Fruit fly (Drosophila melanogaster): ENCODE results near the gene CG11598.

The CG11598 gene

DNA sequence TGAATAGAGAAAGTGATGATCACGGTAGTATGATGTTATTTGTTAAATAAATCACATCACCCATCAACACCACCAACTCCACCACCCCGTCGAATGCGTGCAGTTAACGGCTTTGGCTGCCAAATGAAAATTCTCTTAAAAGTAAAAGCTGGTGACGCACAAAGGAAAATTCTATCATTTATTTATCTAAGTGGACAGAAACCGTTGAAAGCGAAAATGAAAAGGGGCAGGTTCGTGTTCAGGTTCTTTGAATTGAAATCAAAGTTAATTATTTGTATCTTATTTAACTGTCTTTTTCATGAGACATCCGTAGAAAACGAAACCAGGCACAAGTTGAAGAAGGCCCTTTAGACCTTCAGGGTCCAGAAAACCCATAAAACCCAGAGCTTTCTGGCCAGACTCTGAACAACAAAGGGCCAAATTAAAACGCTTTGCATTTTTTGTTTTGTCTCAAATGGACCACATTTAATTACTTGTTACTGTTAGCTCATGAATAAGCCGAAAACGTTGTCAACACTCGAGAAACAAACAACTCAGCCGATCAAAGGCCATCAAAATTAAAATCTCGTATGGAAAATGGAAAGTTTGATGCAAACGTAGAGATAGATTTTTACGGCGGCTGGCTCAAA is 31.6 kb downstream of the CG11598 start:
- TF ChIP-seq CTCF (optimal IDR thresholded peaks at IDR 0.05) (no peak), CG8478 (optimal IDR thresholded peaks at IDR 0.05) (no peak)

DNA sequence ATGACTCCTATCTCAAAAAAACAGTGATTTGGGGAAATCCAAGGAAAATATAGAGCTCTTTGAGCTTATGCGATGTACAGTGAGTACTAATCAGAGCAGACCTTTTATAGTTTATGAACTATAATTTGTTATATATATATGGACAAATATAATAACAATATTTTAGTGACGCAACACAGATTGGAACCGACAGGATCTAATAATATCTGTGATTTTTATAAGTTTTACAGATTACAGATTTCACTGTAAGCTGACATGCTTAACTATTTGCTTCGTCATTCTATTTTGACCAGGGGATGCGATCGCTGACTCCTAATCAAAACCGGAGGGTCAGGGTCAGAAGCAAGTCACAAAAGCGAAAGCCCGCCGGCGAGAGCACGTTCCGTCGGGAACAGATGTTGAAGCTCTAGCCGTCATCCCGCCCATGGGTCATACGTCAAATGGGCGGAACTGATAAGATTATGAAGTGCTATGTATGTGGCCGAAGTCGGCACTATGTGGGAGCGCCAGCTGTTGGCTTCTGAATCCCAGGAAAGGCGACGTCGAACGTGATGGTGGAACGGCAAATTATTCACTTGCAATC is 39.4 kb downstream of the CG11598 start, which contains the start of gene Gnmt:
Gene Gnmt, plus strand, starts transcription at position 568 of the 583 bp plus-strand sequence.
- TF ChIP-seq CG8478 (optimal IDR thresholded peaks at IDR 0.05) (no peak), CTCF (optimal IDR thresholded peaks at IDR 0.05) (no peak)

DNA sequence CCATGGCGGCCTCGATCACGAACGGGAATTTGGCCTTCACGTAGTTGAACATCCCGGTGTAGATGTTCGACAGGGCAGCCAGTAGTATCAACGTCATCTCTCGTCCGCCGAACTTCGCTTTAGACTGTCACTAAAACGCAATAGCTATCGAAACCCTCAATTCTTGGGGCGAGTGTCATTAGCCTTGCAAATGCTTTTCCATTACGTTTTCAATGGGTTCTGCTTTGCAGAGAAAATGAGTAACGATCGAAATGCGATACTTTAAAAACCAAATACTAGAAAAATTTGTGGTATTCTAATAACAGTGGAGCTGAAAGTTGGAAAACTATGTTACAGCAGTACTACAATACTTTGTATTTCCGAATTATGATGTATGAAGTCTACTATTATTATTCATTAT is 41.4 kb downstream of the CG11598 start, which contains the start of gene CG43630:
Gene CG43630, minus strand, starts transcription at position 101 of the 400 bp plus-strand sequence.
- TF ChIP-seq CTCF (optimal IDR thresholded peaks at IDR 0.05): no peak
- no peak for TF ChIP-seq CG8478 (optimal IDR thresholded peaks at IDR 0.05)

DNA sequence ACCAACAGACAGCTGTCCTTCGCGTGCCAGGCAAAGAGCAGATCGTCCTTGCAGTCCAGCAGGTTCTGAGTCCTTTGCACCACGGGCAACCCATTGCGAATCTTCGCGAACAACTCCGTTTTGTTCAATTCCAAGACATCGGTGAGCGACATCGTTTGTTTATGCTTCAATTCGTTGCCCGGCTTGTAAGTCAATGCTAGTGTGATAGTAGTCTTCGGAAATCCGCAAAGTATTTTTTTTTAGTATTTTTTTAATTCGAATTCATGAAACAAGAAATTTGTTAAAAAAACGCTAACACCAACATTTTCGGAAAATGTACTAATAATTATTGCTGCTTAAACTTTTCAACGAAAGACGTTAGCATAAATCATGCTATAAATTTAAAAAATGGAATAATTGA is 44.1 kb downstream of the CG11598 start, which contains the start of gene mbo:
Gene mbo, minus strand, starts transcription at position 203 of the 400 bp plus-strand sequence.
- TF ChIP-seq CG8478 (optimal IDR thresholded peaks at IDR 0.05) (no peak), CTCF (optimal IDR thresholded peaks at IDR 0.05) (no peak)

DNA sequence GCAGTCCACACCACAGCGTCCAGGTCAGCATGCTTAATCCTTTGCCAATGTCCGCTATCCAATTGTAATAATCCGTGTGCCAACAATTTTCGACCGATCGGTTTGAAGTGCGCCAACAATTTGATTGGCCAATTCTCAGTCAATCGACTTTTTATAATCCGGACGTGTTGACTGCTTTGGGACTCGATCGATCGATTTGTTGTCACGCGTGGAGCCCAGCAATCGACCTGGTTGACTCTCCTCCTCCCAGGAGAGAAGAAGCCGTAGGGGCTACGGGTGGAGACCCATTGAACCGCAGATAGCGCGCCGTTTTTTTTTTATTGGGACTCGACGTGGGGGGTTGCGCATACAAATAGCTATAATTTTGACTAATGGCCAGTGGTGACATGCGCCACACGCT is 46.6 kb downstream of the CG11598 start, which contains the start of gene Cyp313a4:
Gene Cyp313a4, minus strand, starts transcription at position 101 of the 400 bp plus-strand sequence.
- TF ChIP-seq CG8478 (optimal IDR thresholded peaks at IDR 0.05) (no peak), CTCF (optimal IDR thresholded peaks at IDR 0.05) (no peak)

DNA sequence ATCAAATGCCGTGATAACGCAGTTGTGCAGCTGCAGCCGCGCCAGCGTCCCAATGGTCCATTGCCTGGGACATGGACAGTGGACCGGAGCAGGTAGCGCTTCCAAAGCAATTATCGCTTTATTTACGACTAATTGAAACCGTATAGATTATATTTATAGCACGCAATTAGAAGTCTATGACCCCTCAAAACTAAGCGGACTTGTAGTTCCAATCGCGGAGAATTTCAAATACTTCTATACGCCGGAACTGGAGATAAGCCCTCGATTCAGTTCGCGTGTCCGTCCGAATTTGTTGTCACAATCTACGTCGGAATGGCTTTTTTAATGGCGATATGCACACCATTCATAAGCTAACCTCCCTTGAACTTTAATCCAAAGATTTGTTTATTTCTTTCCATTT is 50.6 kb downstream of the CG11598 start:
- TF ChIP-seq CG8478 (optimal IDR thresholded peaks at IDR 0.05): no peak
- TF ChIP-seq CTCF (optimal IDR thresholded peaks at IDR 0.05): no peak
